Worm (Caenorhabditis elegans) whole organism, mixed stage, embryonic: ENCODE results near the gene ZK1236.1.

Experiments
- M03D4.4 ChIP-seq: sonication (generic microtip); optimal IDR thresholded peaks from 2 replicates; lab custom pipeline; 2017; ENCODE audit warnings: mild to moderate bottlenecking, missing genetic modification characterization, missing compliant biosample characterization
- bed-3 ChIP-seq: fragments of 200-800 bp; sonication (Bioruptor generic); optimal IDR thresholded peaks from 3 replicates; lab custom pipeline; 2018; ENCODE audit warnings: mild to moderate bottlenecking, missing genetic modification characterization, moderate library complexity, missing compliant biosample characterization
- blmp-1 ChIP-seq: fragments of 150-350 bp; optimal IDR thresholded peaks from 2 replicates; lab custom pipeline; 2014; ENCODE audit warnings: missing biosample characterization, missing genetic modification characterization
- ceh-39 ChIP-seq: fragments of 150-350 bp; optimal IDR thresholded peaks from 2 replicates; lab custom pipeline; 2014; ENCODE audit warnings: missing biosample characterization, missing genetic modification characterization
- ceh-43 ChIP-seq: fragments of 200-800 bp; sonication (Bioruptor generic); optimal IDR thresholded peaks from 2 replicates; lab custom pipeline; 2018; ENCODE audit warnings: mild to moderate bottlenecking, missing genetic modification characterization, moderate library complexity, missing compliant biosample characterization
- ceh-83 ChIP-seq: fragments of 200-800 bp; sonication (Bioruptor generic); optimal IDR thresholded peaks from 2 replicates; lab custom pipeline; 2018; ENCODE audit warnings: mild to moderate bottlenecking, missing genetic modification characterization, missing compliant biosample characterization
- ces-1 ChIP-seq: fragments of 150-350 bp; optimal IDR thresholded peaks from 2 replicates; lab custom pipeline; 2014; ENCODE audit warnings: missing biosample characterization, missing genetic modification reagents, missing genetic modification characterization
- cnd-1 ChIP-seq: fragments of 200-800 bp; sonication (Bioruptor generic); optimal IDR thresholded peaks from 2 replicates; lab custom pipeline; 2018; ENCODE audit warnings: mild to moderate bottlenecking, missing genetic modification characterization, missing compliant biosample characterization
- drap-1 ChIP-seq: fragments of 200-800 bp; sonication (Bioruptor generic); optimal IDR thresholded peaks from 3 replicates; lab custom pipeline; 2018; ENCODE audit warnings: mild to moderate bottlenecking, missing genetic modification characterization, missing compliant biosample characterization
- elt-1 ChIP-seq: sonication (generic microtip); optimal IDR thresholded peaks from 2 replicates; lab custom pipeline; 2017; ENCODE audit warnings: missing genetic modification characterization, mild to moderate bottlenecking, missing compliant biosample characterization, antibody characterized with exemption, moderate library complexity, borderline replicate concordance; ENCODE audit not compliant: insufficient read depth
- elt-3 ChIP-seq: fragments of 150-350 bp; optimal IDR thresholded peaks from 2 replicates; lab custom pipeline; 2014; ENCODE audit warnings: missing biosample characterization, missing genetic modification characterization
- flh-1 ChIP-seq: fragments of 200-800 bp; sonication (Bioruptor generic); optimal IDR thresholded peaks from 2 replicates; lab custom pipeline; 2018; ENCODE audit warnings: mild to moderate bottlenecking, missing genetic modification characterization, moderate library complexity, missing compliant biosample characterization
- ham-2 ChIP-seq: fragments of 200-800 bp; sonication (Bioruptor generic); optimal IDR thresholded peaks from 2 replicates; lab custom pipeline; 2018; ENCODE audit warnings: mild to moderate bottlenecking, missing genetic modification characterization, missing compliant biosample characterization
- hlh-1 ChIP-seq: fragments of 150-350 bp; optimal IDR thresholded peaks from 2 replicates; lab custom pipeline; 2014; ENCODE audit warnings: missing biosample characterization, missing genetic modification reagents, missing genetic modification characterization
- lin-13 ChIP-seq: fragments of 150-350 bp; optimal IDR thresholded peaks from 2 replicates; lab custom pipeline; 2014; ENCODE audit warnings: missing biosample characterization, missing genetic modification characterization
- lin-32 ChIP-seq: fragments of 200-800 bp; sonication (Bioruptor generic); optimal IDR thresholded peaks from 2 replicates; lab custom pipeline; 2018; ENCODE audit warnings: mild to moderate bottlenecking, missing genetic modification characterization, missing compliant biosample characterization
- lsy-2 ChIP-seq: fragments of 150-350 bp; optimal IDR thresholded peaks from 2 replicates; lab custom pipeline; 2014; ENCODE audit warnings: missing biosample characterization, missing genetic modification characterization
- mab-5 ChIP-seq: fragments of 150-350 bp; optimal IDR thresholded peaks from 2 replicates; lab custom pipeline; 2014; ENCODE audit warnings: missing biosample characterization, missing genetic modification characterization
- mep-1 ChIP-seq: fragments of 150-350 bp; optimal IDR thresholded peaks from 2 replicates; lab custom pipeline; 2017; ENCODE audit warnings: missing biosample characterization, missing genetic modification reagents, missing genetic modification characterization, inconsistent platforms
- mls-2 ChIP-seq: sonication (generic microtip); optimal IDR thresholded peaks from 2 replicates; lab custom pipeline; 2016; ENCODE audit warnings: mild to moderate bottlenecking, missing genetic modification characterization, moderate library complexity, missing compliant biosample characterization
- nhr-12 ChIP-seq: fragments of 150-350 bp; optimal IDR thresholded peaks from 2 replicates; lab custom pipeline; 2014; ENCODE audit warnings: missing biosample characterization, missing genetic modification characterization
- nhr-2 ChIP-seq: fragments of 150-350 bp; optimal IDR thresholded peaks from 2 replicates; lab custom pipeline; 2014; ENCODE audit warnings: missing biosample characterization, missing genetic modification characterization
- nhr-237 ChIP-seq: fragments of 150-350 bp; optimal IDR thresholded peaks from 2 replicates; lab custom pipeline; 2014; ENCODE audit warnings: missing biosample characterization, missing genetic modification characterization
- nhr-28 ChIP-seq: fragments of 150-350 bp; optimal IDR thresholded peaks from 2 replicates; lab custom pipeline; 2014; ENCODE audit warnings: missing biosample characterization, missing genetic modification characterization
- nhr-76 ChIP-seq: sonication (generic microtip); optimal IDR thresholded peaks from 2 replicates; lab custom pipeline; 2017; ENCODE audit warnings: missing biosample characterization, missing genetic modification characterization
- pha-4 ChIP-seq: fragments of 150-350 bp; optimal IDR thresholded peaks from 2 replicates; lab custom pipeline; 2018; ENCODE audit warnings: missing biosample characterization, missing genetic modification reagents, missing genetic modification characterization
- sem-2 ChIP-seq: fragments of 200-800 bp; sonication (Bioruptor generic); optimal IDR thresholded peaks from 2 replicates; lab custom pipeline; 2018; ENCODE audit warnings: mild to moderate bottlenecking, missing genetic modification characterization, missing compliant biosample characterization
- snpc-4 ChIP-seq: fragments of 150-350 bp; optimal IDR thresholded peaks from 2 replicates; lab custom pipeline; 2014; ENCODE audit warnings: missing biosample characterization, missing genetic modification characterization
- sptf-1 ChIP-seq: sonication (generic microtip); optimal IDR thresholded peaks from 2 replicates; lab custom pipeline; 2017; ENCODE audit warnings: mild to moderate bottlenecking, missing genetic modification characterization, moderate library complexity, missing compliant biosample characterization
- tbx-8 ChIP-seq: fragments of 200-800 bp; sonication (Bioruptor generic); optimal IDR thresholded peaks from 2 replicates; lab custom pipeline; 2018; ENCODE audit warnings: mild to moderate bottlenecking, missing genetic modification characterization, moderate library complexity, missing compliant biosample characterization
- unc-120 ChIP-seq: sonication (generic microtip); optimal IDR thresholded peaks from 2 replicates; lab custom pipeline; 2017; ENCODE audit warnings: missing genetic modification characterization, missing compliant biosample characterization; ENCODE audit not compliant: poor library complexity, severe bottlenecking
- unc-39 ChIP-seq: fragments of 150-350 bp; optimal IDR thresholded peaks from 2 replicates; lab custom pipeline; 2014; ENCODE audit warnings: missing biosample characterization, missing genetic modification characterization
- unc-62 ChIP-seq: fragments of 150-350 bp; optimal IDR thresholded peaks from 2 replicates; lab custom pipeline; 2014; ENCODE audit warnings: missing biosample characterization, missing genetic modification reagents, missing genetic modification characterization
- zip-8 ChIP-seq: fragments of 150-350 bp; optimal IDR thresholded peaks from 2 replicates; lab custom pipeline; 2014; ENCODE audit warnings: missing biosample characterization, missing genetic modification characterization
- ztf-11 ChIP-seq: fragments of 150-350 bp; optimal IDR thresholded peaks from 2 replicates; lab custom pipeline; 2014; ENCODE audit warnings: missing biosample characterization, missing genetic modification characterization

Gene ZK1236.1

ce11 chrIII:8446534-8446933 is 17.4 kb downstream of the ZK1236.1 start, which contains the start of gene hsp-110:
hsp-110 (minus strand) TSS chrIII:8446909.
- TF ChIP-seq ceh-39 (tag; lab: Kevin White, UChicago) (no peak), M03D4.4 (tag; lab: Kevin White, UChicago) (no peak), lsy-2 (tag; lab: Kevin White, UChicago) (no peak), unc-62 (GFP tag; lab: Kevin White, UChicago) (no peak), blmp-1 (tag; lab: Kevin White, UChicago) (no peak), ham-2 (no peak)

ce11 chrIII:8446940-8447403 is 17.9 kb downstream of the ZK1236.1 start, which contains the start of gene rpn-3:
rpn-3 (plus strand) TSS chrIII:8447353.
- TF ChIP-seq zip-8, result no peak
- TF ChIP-seq ceh-39 (tag; lab: Kevin White, UChicago), result peak; percentile 93
- TF ChIP-seq nhr-2 (tag; lab: Kevin White, UChicago), result peak; percentile 70
- no peak for TF ChIP-seq flh-1 (GFP tag; lab: Kevin White, UChicago)
- TF ChIP-seq nhr-12, result no peak
- peak; percentile 100 for TF ChIP-seq unc-120
- TF ChIP-seq ces-1 (GFP tag; lab: Kevin White, UChicago), result peak; percentile 98
- peak; percentile 44 for TF ChIP-seq M03D4.4 (tag; lab: Kevin White, UChicago)
- peak; percentile 95 for TF ChIP-seq lin-13 (tag; lab: Kevin White, UChicago)
- peak; percentile 71 for TF ChIP-seq elt-3 (tag; lab: Kevin White, UChicago)
- peak; percentile 92 for TF ChIP-seq mab-5 (tag; lab: Kevin White, UChicago)
- peak; percentile 97 for TF ChIP-seq nhr-237
- peak; percentile 70 for TF ChIP-seq unc-62 (GFP tag; lab: Kevin White, UChicago)
- TF ChIP-seq drap-1 (GFP tag; lab: Kevin White, UChicago), result peak; percentile 42
- TF ChIP-seq elt-1 (tag; lab: Kevin White, UChicago), result peak; percentile 16
- no peak for TF ChIP-seq tbx-8
- peak; percentile 91 for TF ChIP-seq lsy-2 (tag; lab: Kevin White, UChicago)
- no peak for TF ChIP-seq nhr-28 (tag; lab: Kevin White, UChicago)
- no peak for TF ChIP-seq unc-39 (tag; lab: Kevin White, UChicago)
- TF ChIP-seq blmp-1 (tag; lab: Kevin White, UChicago), result peak; percentile 35
- TF ChIP-seq nhr-76, result no peak
- no peak for TF ChIP-seq snpc-4 (tag; lab: Kevin White, UChicago)
- TF ChIP-seq cnd-1 (tag; lab: Kevin White, UChicago), result no peak
- TF ChIP-seq sptf-1 (tag; lab: Kevin White, UChicago), result peak; percentile 79
- no peak for TF ChIP-seq ceh-83 (GFP tag; lab: Kevin White, UChicago)
- no peak for TF ChIP-seq bed-3 (GFP tag; lab: Kevin White, UChicago)
- peak; percentile 99 for TF ChIP-seq mep-1
- TF ChIP-seq pha-4 (tag; lab: Kevin White, UChicago), result peak; percentile 99
- peak; percentile 71 for TF ChIP-seq ztf-11 (tag; lab: Kevin White, UChicago)
- no peak for TF ChIP-seq lin-32 (GFP tag; lab: Kevin White, UChicago)
- no peak for TF ChIP-seq ham-2
- peak; percentile 60 for TF ChIP-seq mls-2 (tag; lab: Kevin White, UChicago)
- TF ChIP-seq hlh-1 (tag; lab: Kevin White, UChicago), result peak; percentile 53
- TF ChIP-seq ceh-43 (GFP tag; lab: Kevin White, UChicago), result no peak
- no peak for TF ChIP-seq sem-2 (GFP tag; lab: Kevin White, UChicago)

- TF ChIP-seq M03D4.4 (tag; lab: Kevin White, UChicago), result no peak
- no peak for TF ChIP-seq ces-1 (GFP tag; lab: Kevin White, UChicago)
- TF ChIP-seq sem-2 (GFP tag; lab: Kevin White, UChicago), result no peak
- TF ChIP-seq flh-1 (GFP tag; lab: Kevin White, UChicago), result no peak
- TF ChIP-seq sptf-1 (tag; lab: Kevin White, UChicago), result no peak
- TF ChIP-seq ceh-43 (GFP tag; lab: Kevin White, UChicago), result no peak
- TF ChIP-seq unc-39 (tag; lab: Kevin White, UChicago), result no peak
- TF ChIP-seq lsy-2 (tag; lab: Kevin White, UChicago), result no peak
- no peak for TF ChIP-seq snpc-4 (tag; lab: Kevin White, UChicago)
- no peak for TF ChIP-seq bed-3 (GFP tag; lab: Kevin White, UChicago)
- TF ChIP-seq tbx-8, result no peak
- no peak for TF ChIP-seq nhr-2 (tag; lab: Kevin White, UChicago)
- TF ChIP-seq mep-1, result no peak
- no peak for TF ChIP-seq drap-1 (GFP tag; lab: Kevin White, UChicago)
- no peak for TF ChIP-seq unc-62 (GFP tag; lab: Kevin White, UChicago)
- TF ChIP-seq ceh-39 (tag; lab: Kevin White, UChicago), result no peak
Observed at ce11 chrIII:8449160-8449807, 20.2 kb downstream of the ZK1236.1 start, which contains the start of gene mrpl-32. mrpl-32 (plus strand) TSS chrIII:8449757.
